Fruit fly (Drosophila melanogaster) whole organism, larva: ENCODE results near the gene CG31886.

Experiments
- noc ChIP-seq: fragments of 200-800 bp; sonication (Bioruptor generic); optimal IDR thresholded peaks from 3 replicates; lab custom pipeline; 2019; ENCODE audit warnings: missing biosample characterization, mild to moderate bottlenecking, missing genetic modification characterization, moderate library complexity

The CG31886 gene

DNA sequence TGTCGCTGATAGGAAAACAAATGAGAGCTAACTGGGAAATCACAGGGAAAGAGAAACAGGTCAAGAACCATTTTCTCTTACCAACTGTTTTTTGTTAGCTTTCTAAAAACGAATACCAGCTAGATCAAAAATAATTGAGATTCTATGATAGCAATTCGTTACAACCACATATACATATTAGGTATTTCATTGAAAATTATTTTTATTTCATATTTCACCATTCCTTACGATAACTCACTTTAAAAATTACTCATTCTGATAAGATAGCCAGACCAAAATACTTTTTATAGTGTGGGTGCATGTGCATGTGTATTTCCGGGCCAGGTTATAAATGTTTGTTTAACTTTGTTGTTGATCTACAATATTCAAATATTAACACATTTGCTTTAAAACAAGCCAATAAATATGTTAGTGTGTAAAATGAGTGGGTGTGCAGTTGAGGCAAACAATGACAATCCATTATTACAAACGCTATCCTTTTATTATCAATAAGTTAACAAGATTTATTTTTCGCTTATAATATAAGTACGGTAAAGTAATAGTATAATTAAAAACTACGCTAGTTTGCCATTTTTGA is 20.9 kb downstream of the CG31886 start:
- TF ChIP-seq noc (tag; lab: Kevin White, UChicago), result no peak

DNA sequence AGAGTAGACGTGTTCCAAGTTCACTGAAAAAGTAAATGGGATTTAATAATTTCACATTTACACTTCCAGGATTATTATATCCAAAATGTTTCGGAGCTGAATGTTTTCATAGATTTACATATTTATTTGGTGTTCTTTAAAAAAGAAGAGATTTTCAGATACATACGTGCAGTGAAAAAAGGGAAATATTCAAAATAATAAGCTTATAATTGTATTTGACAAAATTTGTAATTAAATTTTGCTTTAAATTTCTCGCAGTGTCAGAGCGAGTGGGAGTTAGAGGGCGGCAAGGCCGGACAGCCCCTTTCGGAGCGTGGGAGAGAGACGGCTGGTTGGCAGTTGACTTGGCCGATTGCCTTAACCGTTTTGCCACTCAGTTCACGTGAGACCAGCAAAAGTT is 21.8 kb downstream of the CG31886 start, which contains the start of gene Tsp29Fb:
TSS of gene Tsp29Fb (plus strand) at position 388 of the 400 bp plus-strand sequence.
- peak; percentile 93 for TF ChIP-seq noc (tag; lab: Kevin White, UChicago)

DNA sequence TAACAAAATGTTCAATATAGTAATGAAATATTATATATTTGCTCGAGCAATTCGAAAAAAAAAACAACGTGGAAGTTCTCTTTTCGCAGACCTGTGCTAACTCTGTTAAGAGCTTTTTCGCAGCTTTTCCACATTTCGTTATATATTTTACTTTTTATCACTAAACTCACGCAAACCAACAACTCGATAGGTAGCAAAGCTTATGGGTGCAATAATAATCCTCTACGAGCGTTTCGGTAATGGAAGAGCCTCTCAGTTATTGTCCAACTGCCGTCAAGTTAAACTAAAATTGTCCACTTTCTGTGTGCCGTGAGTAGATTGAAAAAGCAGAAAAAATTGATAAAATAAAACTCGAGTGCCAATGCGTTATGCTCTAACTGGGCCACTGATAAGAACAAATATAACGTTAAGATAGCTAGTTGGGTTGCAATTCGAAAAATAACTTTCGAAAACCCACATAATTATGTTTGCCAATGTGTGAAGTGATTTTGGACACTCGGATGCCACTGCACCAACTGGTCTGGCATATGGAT is 25.1 kb downstream of the CG31886 start, which contains the start of gene Tsp29Fa:
TSS of gene Tsp29Fa (plus strand) at position 253 of the 533 bp plus-strand sequence.
- no peak for TF ChIP-seq noc (tag; lab: Kevin White, UChicago)

DNA sequence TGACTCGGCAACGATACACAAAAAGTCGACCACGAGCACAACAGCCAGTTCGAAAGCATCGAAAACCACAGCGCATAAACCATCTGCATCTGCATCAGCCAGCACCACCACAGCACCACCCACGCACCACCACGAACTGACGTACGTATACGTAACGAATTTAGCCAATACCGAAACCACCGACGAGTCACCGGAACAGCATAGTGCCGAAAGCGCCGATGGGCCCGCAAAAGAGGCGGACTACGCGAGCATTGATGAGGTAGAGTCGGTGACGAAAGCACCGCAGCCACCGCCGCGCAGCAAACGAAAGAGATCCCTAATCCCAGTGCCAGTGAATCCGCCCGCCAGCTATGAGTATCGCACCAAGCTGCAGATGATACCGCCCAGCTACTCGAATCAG is 27.7 kb downstream of the CG31886 start:
- no peak for TF ChIP-seq noc (tag; lab: Kevin White, UChicago)

DNA sequence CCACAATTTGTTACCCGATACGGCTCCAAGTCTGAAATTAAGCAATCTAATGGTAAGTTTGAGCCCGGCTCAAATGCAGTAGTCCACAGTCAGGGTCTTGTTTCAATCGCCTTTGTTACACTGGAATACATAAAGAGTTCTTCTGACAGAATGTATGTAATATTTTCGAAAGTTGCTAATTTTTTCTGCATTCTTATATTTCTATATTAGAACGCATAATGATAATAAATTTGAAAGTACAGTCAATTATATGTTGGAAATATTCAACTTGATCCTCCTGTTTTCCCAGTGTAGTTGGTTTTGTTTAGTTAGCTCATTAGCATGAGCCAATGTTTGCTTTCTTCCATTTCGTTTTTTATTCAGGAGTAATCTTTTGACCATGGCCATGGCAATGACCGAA is 35.4 kb downstream of the CG31886 start:
- TF ChIP-seq noc (tag; lab: Kevin White, UChicago), result no peak

DNA sequence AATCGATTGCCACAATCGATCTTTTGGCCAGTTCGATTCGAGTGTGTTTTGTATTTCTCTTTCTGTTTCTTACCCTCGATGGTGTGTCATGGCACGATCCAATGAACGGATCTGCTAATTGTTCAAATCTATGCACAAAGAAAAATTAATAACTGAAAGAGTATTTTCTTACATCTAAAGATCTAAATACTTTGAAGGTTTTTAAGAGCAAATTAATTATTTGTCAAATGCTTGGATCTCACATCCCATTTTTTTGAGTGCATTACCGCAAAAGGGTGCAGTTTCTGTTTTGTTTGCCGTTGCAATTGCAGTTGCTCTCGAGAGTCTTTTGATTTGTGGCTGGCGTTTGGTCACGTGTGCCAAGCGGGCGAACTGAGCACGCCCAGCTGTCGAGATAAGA is 36.9 kb downstream of the CG31886 start:
- TF ChIP-seq noc (tag; lab: Kevin White, UChicago), result no peak

DNA sequence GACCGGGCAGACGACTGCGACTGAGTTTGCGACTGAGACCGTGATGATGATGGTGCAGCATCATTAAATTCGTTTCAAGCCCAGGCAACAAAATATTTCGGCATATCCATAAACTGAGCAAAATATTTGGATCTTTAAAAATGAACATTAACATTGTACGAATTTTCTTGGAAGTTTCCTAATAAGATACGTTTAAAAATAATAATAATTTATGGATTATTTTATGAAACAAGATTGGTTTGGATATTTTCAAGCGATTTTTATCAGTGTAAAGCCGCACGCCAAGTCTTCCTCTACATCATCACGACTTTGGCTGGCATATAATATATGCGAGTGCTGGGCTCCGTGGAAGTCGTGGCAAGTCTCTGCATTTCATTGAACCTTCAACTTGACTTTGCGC is 38.6 kb downstream of the CG31886 start:
- TF ChIP-seq noc (tag; lab: Kevin White, UChicago), result no peak

DNA sequence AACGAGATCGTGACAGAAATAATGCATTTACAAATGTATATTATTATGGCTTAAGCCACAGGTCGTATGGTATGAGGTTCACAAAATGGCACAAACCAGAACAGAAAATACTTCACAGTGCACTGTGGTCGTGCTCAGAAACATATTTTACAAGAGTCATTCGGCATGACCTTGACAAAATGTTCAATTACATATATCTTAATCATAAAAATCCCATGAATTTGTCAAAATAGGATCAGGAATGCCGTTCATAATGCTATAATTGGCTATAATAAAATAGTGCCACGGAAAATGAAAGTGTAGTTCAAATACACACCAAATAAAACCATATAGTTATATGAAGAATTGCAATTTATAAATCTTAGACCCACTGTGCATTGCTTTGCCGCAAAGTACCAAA is 39.2 kb downstream of the CG31886 start:
- no peak for TF ChIP-seq noc (tag; lab: Kevin White, UChicago)

DNA sequence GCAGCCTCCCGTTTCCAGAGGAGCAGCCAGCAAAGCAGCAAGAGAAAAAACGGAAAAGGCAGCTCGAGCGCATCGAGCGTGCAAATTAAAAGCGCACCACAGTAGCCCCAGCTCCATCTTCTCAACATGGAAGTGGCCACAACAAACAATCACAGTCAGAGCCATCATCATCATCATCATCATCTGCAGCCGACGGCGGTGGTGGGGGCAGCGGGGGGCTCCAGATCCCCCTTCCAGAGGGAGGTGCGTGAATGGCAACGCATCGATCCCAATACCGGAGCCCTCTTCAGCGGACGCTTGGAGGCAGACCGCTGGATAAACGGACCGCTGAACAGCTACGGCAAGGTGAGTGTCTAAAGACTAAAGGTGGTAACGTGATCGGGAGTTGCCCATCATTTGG is 43.1 kb downstream of the CG31886 start:
- TF ChIP-seq noc (tag; lab: Kevin White, UChicago), result no peak

DNA sequence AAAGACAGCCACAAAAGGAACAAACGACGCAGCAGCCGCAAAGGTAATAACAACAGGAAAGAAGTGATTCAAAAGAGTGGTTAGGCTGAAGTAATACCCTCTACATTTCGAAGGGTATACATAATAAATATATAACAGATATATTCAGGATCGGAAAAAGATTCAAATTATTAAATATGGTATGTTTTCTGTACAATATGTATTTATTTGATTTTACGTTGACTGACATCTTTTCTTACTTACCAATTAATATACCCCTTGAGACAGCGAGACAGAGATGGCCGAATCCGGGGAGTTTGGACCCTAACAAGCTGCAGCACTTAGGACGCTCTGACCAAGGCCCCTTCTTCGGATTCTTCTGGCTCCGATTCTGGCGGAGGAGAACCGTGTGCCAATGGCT is 52.6 kb downstream of the CG31886 start:
- TF ChIP-seq noc (tag; lab: Kevin White, UChicago), result no peak
